Worm (Caenorhabditis elegans) whole organism, L2 larva: ENCODE measurements around the gene W04E12.9.

Experiments used
- C34F6.9 ChIP-seq: fragments of 150-350 bp; optimal IDR thresholded peaks from 2 replicates; lab custom pipeline; 2014; ENCODE audit warnings: missing biosample characterization, missing genetic modification characterization
- F13H6.1 ChIP-seq: sonication (generic microtip); optimal IDR thresholded peaks from 2 replicates; lab custom pipeline; 2016; ENCODE audit warnings: missing genetic modification characterization, missing compliant biosample characterization
- R02D3.7 ChIP-seq: fragments of 150-350 bp; optimal IDR thresholded peaks from 2 replicates; lab custom pipeline; 2014; ENCODE audit warnings: missing biosample characterization, missing genetic modification characterization
- ZK546.5 ChIP-seq: sonication (generic microtip); optimal IDR thresholded peaks from 2 replicates; lab custom pipeline; 2017; ENCODE audit warnings: missing biosample characterization, missing genetic modification characterization
- alr-1 ChIP-seq: fragments of 150-350 bp; optimal IDR thresholded peaks from 2 replicates; lab custom pipeline; 2014; ENCODE audit warnings: missing biosample characterization, missing genetic modification characterization
- blmp-1 ChIP-seq: sonication (generic microtip); optimal IDR thresholded peaks from 2 replicates; lab custom pipeline; 2017; ENCODE audit warnings: missing genetic modification characterization, mild to moderate bottlenecking, missing compliant biosample characterization, antibody characterized with exemption, moderate library complexity; ENCODE audit not compliant: insufficient read depth
- ceh-82 ChIP-seq: fragments of 150-350 bp; optimal IDR thresholded peaks from 2 replicates; lab custom pipeline; 2014; ENCODE audit warnings: missing biosample characterization, missing genetic modification characterization
- crh-2 ChIP-seq: sonication (generic microtip); optimal IDR thresholded peaks from 2 replicates; lab custom pipeline; 2017; ENCODE audit warnings: missing biosample characterization, missing genetic modification characterization
- dmd-4 ChIP-seq: sonication (generic microtip); optimal IDR thresholded peaks from 2 replicates; lab custom pipeline; 2017; ENCODE audit warnings: missing biosample characterization, missing genetic modification characterization
- elt-1 ChIP-seq: fragments of 150-350 bp; optimal IDR thresholded peaks from 2 replicates; lab custom pipeline; 2014; ENCODE audit warnings: missing biosample characterization, missing genetic modification characterization
- elt-3 ChIP-seq: sonication (generic microtip); optimal IDR thresholded peaks from 2 replicates; lab custom pipeline; 2017; ENCODE audit warnings: missing biosample characterization, missing genetic modification characterization
- fos-1 ChIP-seq: fragments of 150-350 bp; optimal IDR thresholded peaks from 2 replicates; lab custom pipeline; 2014; ENCODE audit warnings: missing biosample characterization, missing genetic modification characterization
- gmeb-1 ChIP-seq: fragments of 150-350 bp; optimal IDR thresholded peaks from 2 replicates; lab custom pipeline; 2014; ENCODE audit warnings: missing biosample characterization, missing genetic modification characterization
- lin-13 ChIP-seq: fragments of 150-350 bp; optimal IDR thresholded peaks from 2 replicates; lab custom pipeline; 2014; ENCODE audit warnings: missing biosample characterization, missing genetic modification reagents, missing genetic modification characterization
- lsy-2 ChIP-seq, 2 experiments: fragments of 150-350 bp in 1 of 2; sonication (generic microtip) in 1 of 2; optimal IDR thresholded peaks; 2 replicates each; lab custom pipeline; 2014 to 2017; ENCODE audit warnings: missing biosample characterization in 2 of 2, missing genetic modification characterization in 2 of 2
- mbf-1 ChIP-seq: sonication (generic microtip); optimal IDR thresholded peaks from 2 replicates; lab custom pipeline; 2017; ENCODE audit warnings: missing biosample characterization, missing genetic modification characterization
- nhr-10 ChIP-seq: sonication (generic microtip); optimal IDR thresholded peaks from 2 replicates; lab custom pipeline; 2017; ENCODE audit warnings: missing biosample characterization, missing genetic modification characterization
- nhr-11 ChIP-seq: fragments of 150-350 bp; optimal IDR thresholded peaks from 2 replicates; lab custom pipeline; 2014; ENCODE audit warnings: missing biosample characterization, missing genetic modification characterization
- nhr-12 ChIP-seq: fragments of 150-350 bp; optimal IDR thresholded peaks from 2 replicates; lab custom pipeline; 2014; ENCODE audit warnings: missing biosample characterization, missing genetic modification characterization
- nhr-129 ChIP-seq: fragments of 150-350 bp; optimal IDR thresholded peaks from 2 replicates; lab custom pipeline; 2014; ENCODE audit warnings: missing biosample characterization, missing genetic modification characterization
- nhr-21 ChIP-seq: fragments of 150-350 bp; optimal IDR thresholded peaks from 2 replicates; lab custom pipeline; 2014; ENCODE audit warnings: missing biosample characterization, missing genetic modification characterization
- nhr-237 ChIP-seq: fragments of 150-350 bp; optimal IDR thresholded peaks from 2 replicates; lab custom pipeline; 2014; ENCODE audit warnings: missing biosample characterization, missing genetic modification characterization
- nhr-77 ChIP-seq: fragments of 150-350 bp; optimal IDR thresholded peaks from 2 replicates; lab custom pipeline; 2014; ENCODE audit warnings: missing biosample characterization, missing genetic modification characterization
- peb-1 ChIP-seq: fragments of 150-350 bp; optimal IDR thresholded peaks from 2 replicates; lab custom pipeline; 2014; ENCODE audit warnings: missing biosample characterization, missing genetic modification characterization
- sem-4 ChIP-seq: fragments of 150-350 bp; optimal IDR thresholded peaks from 2 replicates; lab custom pipeline; 2014; ENCODE audit warnings: missing biosample characterization, missing genetic modification reagents, missing genetic modification characterization
- sma-9 ChIP-seq, 2 experiments: fragments of 150-350 bp in 1 of 2; sonication (generic microtip) in 1 of 2; optimal IDR thresholded peaks; 2 replicates each; lab custom pipeline; 2014 to 2016; ENCODE audit warnings: missing genetic modification characterization in 2 of 2, mild to moderate bottlenecking in 1 of 2, missing biosample characterization in 1 of 2, missing compliant biosample characterization in 1 of 2, missing genetic modification reagents in 1 of 2, moderate library complexity in 1 of 2
- snpc-4 ChIP-seq: fragments of 150-350 bp; optimal IDR thresholded peaks from 2 replicates; lab custom pipeline; 2014; ENCODE audit warnings: missing biosample characterization, missing genetic modification characterization
- unc-39 ChIP-seq: fragments of 150-350 bp; optimal IDR thresholded peaks from 2 replicates; lab custom pipeline; 2014; ENCODE audit warnings: missing biosample characterization, missing genetic modification characterization
- unc-55 ChIP-seq: fragments of 150-350 bp; sonication (generic microtip); optimal IDR thresholded peaks from 3 replicates; lab custom pipeline; 2014; ENCODE audit warnings: missing biosample characterization, missing genetic modification reagents, missing genetic modification characterization
- unc-62 ChIP-seq: fragments of 150-350 bp; optimal IDR thresholded peaks from 2 replicates; lab custom pipeline; 2014; ENCODE audit warnings: missing biosample characterization, missing genetic modification reagents, missing genetic modification characterization
- zag-1 ChIP-seq: fragments of 150-350 bp; optimal IDR thresholded peaks from 2 replicates; lab custom pipeline; 2014; ENCODE audit warnings: missing biosample characterization, missing genetic modification characterization
- ztf-1 ChIP-seq: fragments of 200-800 bp; sonication (Bioruptor generic); conservative IDR thresholded peaks from 2 replicates; pipeline ENCODE4 v1.3.6; 2022; ENCODE audit warnings: missing genetic modification characterization, missing compliant biosample characterization
- ztf-11 ChIP-seq: sonication (generic microtip); optimal IDR thresholded peaks from 2 replicates; lab custom pipeline; 2017; ENCODE audit warnings: missing biosample characterization, missing genetic modification characterization
- ztf-4 ChIP-seq: fragments of 150-350 bp; optimal IDR thresholded peaks from 2 replicates; lab custom pipeline; 2014; ENCODE audit warnings: missing biosample characterization, missing genetic modification characterization

The W04E12.9 gene

DNA sequence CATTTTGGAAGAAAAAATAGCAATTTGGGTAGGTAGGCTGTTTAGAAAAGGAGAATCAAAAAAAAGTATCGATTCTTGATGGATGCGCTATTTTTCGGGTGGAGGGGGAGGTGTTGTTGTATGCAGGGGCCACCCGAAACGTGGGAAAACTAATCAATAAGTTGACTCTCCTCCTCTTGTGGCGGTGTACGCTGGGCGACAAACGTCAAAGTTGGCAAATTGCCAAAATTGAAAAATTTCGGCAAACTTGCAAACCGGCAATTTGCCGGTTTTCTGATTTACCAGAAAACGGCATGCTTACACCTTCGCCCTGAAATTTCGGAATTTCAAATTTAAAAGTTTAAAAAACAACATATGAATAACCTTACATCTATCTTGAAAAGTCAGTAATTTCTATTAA lies 15.3 kb upstream of the W04E12.9 start, which contains the start of gene W04E12.2:
W04E12.2 (minus strand) TSS at position 101 of the 400 bp plus-strand sequence.
- TF ChIP-seq blmp-1 (tag; lab: Kevin White, UChicago): no peak
- no peak for TF ChIP-seq gmeb-1 (tag; lab: Kevin White, UChicago)
- TF ChIP-seq snpc-4: no peak
- TF ChIP-seq peb-1: no peak
- TF ChIP-seq dmd-4 (tag; lab: Kevin White, UChicago): no peak
- no peak for TF ChIP-seq nhr-77 (tag; lab: Kevin White, UChicago)
- no peak for TF ChIP-seq mbf-1 (tag; lab: Kevin White, UChicago)
- no peak for TF ChIP-seq elt-1
- TF ChIP-seq ztf-4: no peak
- TF ChIP-seq alr-1 (tag; lab: Kevin White, UChicago): no peak
- TF ChIP-seq crh-2 (tag; lab: Kevin White, UChicago): no peak
- no peak for TF ChIP-seq lsy-2 (tag; optimal IDR thresholded peaks at IDR 0.05; lab: Kevin White, UChicago)
- no peak for TF ChIP-seq unc-39 (tag; lab: Kevin White, UChicago)
- no peak for TF ChIP-seq nhr-12 (tag; lab: Kevin White, UChicago)
- no peak for TF ChIP-seq ceh-82 (tag; lab: Kevin White, UChicago)
- TF ChIP-seq nhr-10 (tag; lab: Kevin White, UChicago): no peak
- TF ChIP-seq elt-3 (tag; lab: Kevin White, UChicago): no peak

DNA sequence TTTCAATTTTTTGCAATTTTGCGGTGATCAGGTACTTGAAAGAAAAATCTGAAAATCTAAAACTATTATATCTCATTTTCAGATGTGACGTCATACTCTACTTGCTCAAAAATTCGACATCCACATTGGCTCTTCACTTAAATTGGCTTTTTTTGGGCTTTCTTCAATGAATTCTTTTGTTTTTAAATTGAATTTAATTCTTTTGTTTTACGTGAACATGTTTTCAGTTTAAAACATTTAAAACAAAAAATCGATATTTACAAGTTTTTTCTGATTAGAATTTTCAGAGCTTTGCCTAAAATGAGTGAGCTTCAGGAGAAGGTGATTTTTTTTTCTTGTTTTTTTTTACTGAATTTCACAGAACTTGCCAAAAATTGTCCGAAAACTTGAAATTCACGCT lies 14.7 kb upstream of the W04E12.9 start, which contains the start of gene W04E12.3:
W04E12.3 (plus strand) TSS at position 301 of the 400 bp plus-strand sequence.
- TF ChIP-seq gmeb-1 (tag; lab: Kevin White, UChicago) (no peak), C34F6.9 (tag; lab: Kevin White, UChicago) (no peak), nhr-129 (no peak), sem-4 (tag; lab: Kevin White, UChicago) (no peak), ztf-4 (no peak)

DNA sequence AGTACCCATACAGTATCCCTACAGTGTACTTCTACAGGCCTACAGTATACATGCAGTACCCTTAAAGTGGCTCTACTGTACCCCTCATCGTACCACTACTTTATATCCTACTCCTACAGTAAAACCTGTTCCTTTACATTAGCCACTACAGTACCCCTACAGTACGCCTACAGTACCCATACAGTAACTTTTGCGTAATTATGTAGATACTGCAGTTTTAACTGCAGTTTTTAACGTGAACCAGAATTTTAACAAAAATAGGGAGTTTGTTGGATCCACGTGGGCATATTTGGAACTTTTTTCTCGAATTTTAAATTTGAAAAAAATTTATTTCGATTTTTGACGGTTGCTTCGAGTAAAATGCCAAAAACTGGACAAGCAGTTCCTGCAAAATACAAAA lies 13.0 kb upstream of the W04E12.9 start, which contains the start of gene W04E12.4:
W04E12.4 (plus strand) TSS at position 301 of the 400 bp plus-strand sequence.
- TF ChIP-seq nhr-12 (tag; lab: Kevin White, UChicago): no peak
- TF ChIP-seq lin-13: no peak
- TF ChIP-seq elt-1: no peak
- TF ChIP-seq nhr-77 (tag; lab: Kevin White, UChicago): no peak
- no peak for TF ChIP-seq nhr-10 (tag; lab: Kevin White, UChicago)
- TF ChIP-seq nhr-11 (tag; lab: Kevin White, UChicago): no peak
- TF ChIP-seq zag-1 (tag; lab: Kevin White, UChicago): no peak
- TF ChIP-seq gmeb-1 (tag; lab: Kevin White, UChicago): no peak
- no peak for TF ChIP-seq snpc-4
- no peak for TF ChIP-seq nhr-237 (tag; lab: Kevin White, UChicago)
- no peak for TF ChIP-seq ztf-1 (GFP tag; lab: Robert Waterston, UW)
- TF ChIP-seq unc-62: no peak
- no peak for TF ChIP-seq R02D3.7 (tag; lab: Kevin White, UChicago)
- no peak for TF ChIP-seq nhr-21 (tag; lab: Kevin White, UChicago)
- no peak for TF ChIP-seq mbf-1 (tag; lab: Kevin White, UChicago)
- no peak for TF ChIP-seq crh-2 (tag; lab: Kevin White, UChicago)
- no peak for TF ChIP-seq unc-39 (tag; lab: Kevin White, UChicago)
- TF ChIP-seq F13H6.1 (tag; lab: Kevin White, UChicago): no peak
- TF ChIP-seq fos-1: no peak
- no peak for TF ChIP-seq alr-1 (tag; lab: Kevin White, UChicago)

DNA sequence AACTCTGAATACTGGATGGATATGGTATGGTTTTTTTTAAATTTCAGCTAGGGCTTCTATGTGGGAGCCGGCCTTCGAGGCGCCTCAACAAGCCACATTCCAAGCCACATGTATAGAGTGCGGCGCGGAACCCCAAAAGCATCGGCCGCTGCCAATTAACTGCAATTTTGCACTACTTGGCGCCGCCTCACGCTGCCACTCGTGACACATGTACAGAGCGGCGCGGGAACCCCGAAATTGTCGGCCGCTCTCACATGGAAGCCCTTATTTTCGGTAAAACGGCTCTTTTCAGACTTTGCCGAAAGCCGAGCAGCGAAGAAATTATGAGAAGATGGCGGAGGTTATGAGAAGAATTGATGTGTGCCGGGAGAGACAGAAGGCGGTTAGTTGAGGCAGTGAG lies 12.6 kb upstream of the W04E12.9 start:
- TF ChIP-seq nhr-11 (tag; lab: Kevin White, UChicago) (no peak), nhr-129 (no peak), ceh-82 (tag; lab: Kevin White, UChicago) (no peak), ztf-11 (tag; lab: Kevin White, UChicago) (no peak), unc-39 (tag; lab: Kevin White, UChicago) (no peak), peb-1 (no peak), blmp-1 (tag; lab: Kevin White, UChicago) (no peak), mbf-1 (tag; lab: Kevin White, UChicago) (no peak), zag-1 (tag; lab: Kevin White, UChicago) (no peak), alr-1 (tag; lab: Kevin White, UChicago) (no peak), ZK546.5 (tag; lab: Kevin White, UChicago) (no peak), nhr-21 (tag; lab: Kevin White, UChicago) (no peak), crh-2 (tag; lab: Kevin White, UChicago) (no peak), sem-4 (tag; lab: Kevin White, UChicago) (no peak), sma-9 (GFP tag; optimal IDR thresholded peaks at IDR 0.05; lab: Kevin White, UChicago) (no peak), sma-9 (tag; optimal IDR thresholded peaks at IDR 0.05; lab: Kevin White, UChicago) (no peak), unc-55 (no peak)
- TF ChIP-seq, all 48 proteins: peak for 0
